Fruit fly (Drosophila melanogaster): ENCODE results near the gene SdicA.

Gene SdicA

dm6 chrX:20158943-20159385 lies 42.8 kb downstream of the SdicA start (continued):
- TF ChIP-seq CG11294 (GFP tag; IDR thresholded peaks at IDR 0.05) = no peak
- TF ChIP-seq Smox (GFP tag; optimal IDR thresholded peaks at IDR 0.05) = no peak
- no peak for TF ChIP-seq Met (GFP tag; optimal IDR thresholded peaks at IDR 0.05)
- TF ChIP-seq vri (GFP tag; optimal IDR thresholded peaks at IDR 0.05) = peak; percentile 63
- TF ChIP-seq acj6 (GFP tag; optimal IDR thresholded peaks at IDR 0.05) = no peak
- no peak for TF ChIP-seq esn (GFP tag; optimal IDR thresholded peaks at IDR 0.05)
- TF ChIP-seq CG8632 (GFP tag; optimal IDR thresholded peaks at IDR 0.05) = peak; percentile 12
- TF ChIP-seq dac (GFP tag; optimal IDR thresholded peaks at IDR 0.05) = peak; percentile 34
- no peak for TF ChIP-seq Sox102F (GFP tag; optimal IDR thresholded peaks at IDR 0.05)
- TF ChIP-seq Eip75B (GFP tag; optimal IDR thresholded peaks at IDR 0.05) = peak; percentile 28
- TF ChIP-seq CG6854 (GFP tag; optimal IDR thresholded peaks at IDR 0.05) = no peak
- TF ChIP-seq cyc (GFP tag; optimal IDR thresholded peaks at IDR 0.05) = no peak
- no peak for TF ChIP-seq achi (GFP tag; optimal IDR thresholded peaks at IDR 0.05)
- no peak for TF ChIP-seq CG10631 (GFP tag; optimal IDR thresholded peaks at IDR 0.05)
- TF ChIP-seq CG1621 (tag; optimal IDR thresholded peaks at IDR 0.05) = peak; percentile 21
- peak; percentile 40 for TF ChIP-seq dsx (GFP tag; optimal IDR thresholded peaks at IDR 0.05; ENCODE audit: poor library complexity, severe bottlenecking)
- TF ChIP-seq topi (GFP tag; optimal IDR thresholded peaks at IDR 0.05) = peak; percentile 46
- TF ChIP-seq eg (GFP tag; IDR thresholded peaks at IDR 0.05) = peak; percentile 75
- TF ChIP-seq CG11762 (GFP tag; optimal IDR thresholded peaks at IDR 0.05; ENCODE audit: insufficient read depth) = no peak
- TF ChIP-seq ss (GFP tag; optimal IDR thresholded peaks at IDR 0.05) = peak; percentile 38 to 70
- TF ChIP-seq salr (GFP tag; optimal IDR thresholded peaks at IDR 0.05) = peak in 1 of 2 experiments; percentile 16
- TF ChIP-seq Hr38 (GFP tag; optimal IDR thresholded peaks at IDR 0.05) = no peak
- peak; percentile 15 for TF ChIP-seq Lpt (GFP tag; optimal IDR thresholded peaks at IDR 0.05)
- peak; percentile 18 for TF ChIP-seq CG6808 (GFP tag; optimal IDR thresholded peaks at IDR 0.05)
- TF ChIP-seq CG3032 (tag; optimal IDR thresholded peaks at IDR 0.05) = peak; percentile 7
- TF ChIP-seq CG6792 (GFP tag; optimal IDR thresholded peaks at IDR 0.05) = no peak
- peak; percentile 67 for TF ChIP-seq Sox14 (GFP tag; optimal IDR thresholded peaks at IDR 0.05)
- peak; percentile 23 for TF ChIP-seq CG10669 (GFP tag; optimal IDR thresholded peaks at IDR 0.05)
- TF ChIP-seq Gug (GFP tag; IDR thresholded peaks at IDR 0.05) = peak; percentile 39
- TF ChIP-seq Blimp-1 (GFP tag; optimal IDR thresholded peaks at IDR 0.05) = peak; percentile 16
- TF ChIP-seq fkh (GFP tag; optimal IDR thresholded peaks at IDR 0.05) = peak; percentile 28
- TF ChIP-seq Hr4 (GFP tag; optimal IDR thresholded peaks at IDR 0.05) = no peak
- peak; percentile 47; the same call in 1 of the 3 replicates for TF ChIP-seq CG8119 (GFP tag; IDR thresholded peaks at IDR 0.05)
- TF ChIP-seq CG32006 (GFP tag; optimal IDR thresholded peaks at IDR 0.05) = peak; percentile 28

DNA sequence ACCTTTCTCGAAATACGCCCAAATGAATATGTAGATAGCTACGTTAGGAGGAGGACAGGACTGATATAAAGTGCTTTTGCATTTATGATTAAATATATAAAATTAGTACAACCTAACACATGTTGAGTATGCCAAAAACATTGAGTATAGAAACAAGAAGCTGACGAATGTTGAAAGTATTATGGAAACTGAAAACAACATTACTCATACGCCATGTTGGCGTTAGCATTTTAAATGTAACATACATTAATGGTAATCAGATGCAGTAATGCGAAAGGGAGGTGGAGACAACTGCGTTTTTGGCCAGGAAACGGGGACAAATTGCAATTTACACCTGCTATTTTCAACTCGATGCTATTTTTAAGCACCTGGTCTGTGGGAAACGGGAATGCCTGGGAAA lies 43.2 kb downstream of the SdicA start:
- no peak for TF ChIP-seq Sox14 (GFP tag; optimal IDR thresholded peaks at IDR 0.05)
- no peak for TF ChIP-seq CG1621 (tag; optimal IDR thresholded peaks at IDR 0.05)
- no peak for TF ChIP-seq Blimp-1 (GFP tag; optimal IDR thresholded peaks at IDR 0.05)
- TF ChIP-seq Smox (GFP tag; optimal IDR thresholded peaks at IDR 0.05) = no peak
- TF ChIP-seq CG3032 (tag; optimal IDR thresholded peaks at IDR 0.05) = no peak
- TF ChIP-seq Sox102F (GFP tag; optimal IDR thresholded peaks at IDR 0.05) = no peak
- TF ChIP-seq svp (GFP tag) = no peak
- no peak for TF ChIP-seq lz (GFP tag; optimal IDR thresholded peaks at IDR 0.05)
- no peak for TF ChIP-seq cyc (GFP tag; optimal IDR thresholded peaks at IDR 0.05)
- TF ChIP-seq fd59A (GFP tag; optimal IDR thresholded peaks at IDR 0.05) = no peak
- TF ChIP-seq dsx (GFP tag; optimal IDR thresholded peaks at IDR 0.05; ENCODE audit: poor library complexity, severe bottlenecking) = no peak
- no peak for TF ChIP-seq CG8632 (GFP tag; optimal IDR thresholded peaks at IDR 0.05)

DNA sequence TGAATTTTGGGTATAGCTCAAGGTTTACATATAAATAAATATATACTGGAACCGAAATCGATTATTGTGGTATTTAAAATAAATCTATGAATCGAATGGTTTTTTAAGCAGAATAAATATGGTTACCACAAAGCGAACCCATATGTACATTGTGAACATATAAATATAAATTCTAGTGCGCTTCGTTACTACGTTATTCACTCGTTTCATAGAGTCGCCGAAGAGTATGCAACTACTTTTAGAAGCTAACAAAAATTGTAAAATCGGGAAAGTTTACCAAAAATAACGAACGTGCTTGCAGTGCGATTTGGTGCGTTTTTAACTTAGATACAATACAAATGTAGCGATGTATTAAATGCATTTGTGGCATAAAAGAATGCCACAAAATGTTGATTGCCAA lies 45.8 kb downstream of the SdicA start:
- TF ChIP-seq Eip93F (GFP tag; optimal IDR thresholded peaks at IDR 0.05) (no peak), CG32006 (GFP tag; optimal IDR thresholded peaks at IDR 0.05) (no peak), eg (GFP tag; IDR thresholded peaks at IDR 0.05) (no peak), Blimp-1 (GFP tag; optimal IDR thresholded peaks at IDR 0.05) (no peak), Eip78C (GFP tag) (no peak), OdsH (GFP tag; optimal IDR thresholded peaks at IDR 0.05) (no peak), CG9139 (GFP tag; optimal IDR thresholded peaks at IDR 0.05) (no peak), Gug (GFP tag; IDR thresholded peaks at IDR 0.05) (no peak), Eip75B (GFP tag; optimal IDR thresholded peaks at IDR 0.05) (no peak), pdm3 (GFP tag; optimal IDR thresholded peaks at IDR 0.05) (no peak), CG8319 (GFP tag; optimal IDR thresholded peaks at IDR 0.05) (no peak), CG6808 (GFP tag; optimal IDR thresholded peaks at IDR 0.05) (no peak), CG10669 (GFP tag; optimal IDR thresholded peaks at IDR 0.05) (no peak), spab (GFP tag; optimal IDR thresholded peaks at IDR 0.05) (no peak), acj6 (GFP tag; optimal IDR thresholded peaks at IDR 0.05) (no peak), fkh (GFP tag; optimal IDR thresholded peaks at IDR 0.05) (no peak), vri (GFP tag; optimal IDR thresholded peaks at IDR 0.05) (no peak), dac (GFP tag; optimal IDR thresholded peaks at IDR 0.05) (no peak), lz (GFP tag; optimal IDR thresholded peaks at IDR 0.05) (no peak)

Data from whole organism, prepupa.